Worm (Caenorhabditis elegans): ENCODE results near the gene math-24.

The math-24 gene

ce11 chrII:1886379-1886778 is 13.7 kb upstream of the math-24 start, which contains the start of gene math-7:
Gene math-7 (minus strand): TSS chrII:1886479.
- TF ChIP-seq C34F6.9 (tag; optimal IDR thresholded peaks at IDR 0.05): no peak
- TF ChIP-seq nhr-77 (tag; optimal IDR thresholded peaks at IDR 0.05): no peak
- TF ChIP-seq nhr-129 (tag; optimal IDR thresholded peaks at IDR 0.05): no peak
- TF ChIP-seq ceh-16 (tag; optimal IDR thresholded peaks at IDR 0.05): no peak
- no peak for TF ChIP-seq nhr-237 (tag; optimal IDR thresholded peaks at IDR 0.05)
- TF ChIP-seq F13H6.1 (tag; optimal IDR thresholded peaks at IDR 0.05): no peak
- no peak for TF ChIP-seq lsy-2 (tag; optimal IDR thresholded peaks at IDR 0.05)
- TF ChIP-seq mbf-1 (tag; optimal IDR thresholded peaks at IDR 0.05): no peak
- TF ChIP-seq lin-39 (tag; optimal IDR thresholded peaks at IDR 0.05): no peak
- no peak for TF ChIP-seq ama-1 (optimal IDR thresholded peaks at IDR 0.05)
- no peak for TF ChIP-seq crh-2 (tag; optimal IDR thresholded peaks at IDR 0.05)
- no peak for TF ChIP-seq elt-1 (tag; optimal IDR thresholded peaks at IDR 0.05)
- TF ChIP-seq mab-5 (tag; optimal IDR thresholded peaks at IDR 0.05): no peak
- no peak for TF ChIP-seq dmd-4 (tag; optimal IDR thresholded peaks at IDR 0.05)
- TF ChIP-seq ztf-1 (GFP tag; conservative IDR thresholded peaks at IDR 0.05): no peak
- no peak for TF ChIP-seq aly-2 (tag; optimal IDR thresholded peaks at IDR 0.05)
- no peak for TF ChIP-seq skn-1 (tag; optimal IDR thresholded peaks at IDR 0.05)

DNA sequence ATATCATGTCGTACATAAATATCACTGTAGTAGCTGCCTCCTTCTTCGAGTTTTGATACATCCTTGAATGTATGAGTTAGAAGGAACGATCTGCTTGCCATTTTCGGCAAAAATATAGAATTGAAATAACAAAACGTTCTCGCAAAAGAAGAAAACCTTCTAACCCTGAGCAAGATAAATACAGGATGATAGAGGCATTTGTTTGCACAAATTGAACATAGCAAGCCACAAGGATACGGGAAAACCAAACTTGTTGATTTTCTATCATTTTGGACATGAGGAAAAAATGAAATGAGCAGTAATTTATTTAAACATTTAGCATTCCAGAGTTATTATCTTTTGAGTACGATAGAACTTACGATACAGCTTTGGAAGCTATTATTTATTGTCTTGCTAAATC is 11.0 kb upstream of the math-24 start, which contains the start of gene math-8:
Gene math-8 (minus strand): TSS at position 101 of the 400 bp plus-strand sequence.
- TF ChIP-seq peb-1 (tag; optimal IDR thresholded peaks at IDR 0.05) (no peak), egl-27 (tag; optimal IDR thresholded peaks at IDR 0.05) (no peak), crh-2 (tag; optimal IDR thresholded peaks at IDR 0.05) (no peak), ama-1 (optimal IDR thresholded peaks at IDR 0.05) (no peak), F13H6.1 (tag; optimal IDR thresholded peaks at IDR 0.05) (no peak), nhr-77 (tag; optimal IDR thresholded peaks at IDR 0.05) (no peak), lin-13 (GFP tag; optimal IDR thresholded peaks at IDR 0.05) (no peak)

ce11 chrII:1890682-1891081 is 9.4 kb upstream of the math-24 start, which contains the start of gene math-9:
Gene math-9 (minus strand): TSS chrII:1890782.
- no peak for TF ChIP-seq ceh-16 (tag; optimal IDR thresholded peaks at IDR 0.05)
- TF ChIP-seq sma-3 (GFP tag; optimal IDR thresholded peaks at IDR 0.05): no peak
- TF ChIP-seq fos-1 (tag; optimal IDR thresholded peaks at IDR 0.05): no peak
- TF ChIP-seq sem-4 (tag; optimal IDR thresholded peaks at IDR 0.05): no peak
- no peak for TF ChIP-seq R02D3.7 (tag; optimal IDR thresholded peaks at IDR 0.05)
- TF ChIP-seq unc-55 (GFP tag; optimal IDR thresholded peaks at IDR 0.05): no peak
- TF ChIP-seq snpc-4 (tag; optimal IDR thresholded peaks at IDR 0.05): no peak
- no peak for TF ChIP-seq nhr-77 (tag; optimal IDR thresholded peaks at IDR 0.05)
- TF ChIP-seq nhr-237 (tag; optimal IDR thresholded peaks at IDR 0.05): no peak
- no peak for TF ChIP-seq zag-1 (tag; optimal IDR thresholded peaks at IDR 0.05)
- no peak for TF ChIP-seq nhr-129 (tag; optimal IDR thresholded peaks at IDR 0.05)
- no peak for TF ChIP-seq nhr-12 (tag; optimal IDR thresholded peaks at IDR 0.05)
- no peak for TF ChIP-seq ztf-4 (tag; optimal IDR thresholded peaks at IDR 0.05)
- no peak for TF ChIP-seq lsy-2 (tag; optimal IDR thresholded peaks at IDR 0.05)
- TF ChIP-seq nhr-21 (tag; optimal IDR thresholded peaks at IDR 0.05): no peak
- TF ChIP-seq elt-3 (tag; optimal IDR thresholded peaks at IDR 0.05): no peak
- no peak for TF ChIP-seq lin-13 (GFP tag; optimal IDR thresholded peaks at IDR 0.05)
- TF ChIP-seq mdl-1 (tag; optimal IDR thresholded peaks at IDR 0.05): no peak

DNA sequence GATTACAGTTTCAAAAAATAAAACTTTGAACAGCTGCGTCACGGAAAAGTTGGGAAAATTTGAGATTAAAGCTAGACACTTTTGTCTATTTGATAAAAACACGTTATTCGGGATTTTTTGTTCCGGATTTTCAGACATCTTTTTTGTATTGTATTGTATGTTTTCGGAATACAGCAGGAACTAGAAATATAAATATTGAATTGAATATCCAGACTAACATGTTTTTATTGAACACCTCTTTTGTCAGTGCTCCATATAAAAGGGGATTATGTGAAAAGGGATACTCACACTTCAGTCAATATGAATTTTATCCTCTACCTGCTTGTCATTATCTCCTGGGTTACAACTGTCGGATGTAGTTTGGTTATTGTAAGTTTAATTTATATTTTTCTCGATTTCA is 6.1 kb upstream of the math-24 start, which contains the start of gene C16C4.1:
Gene C16C4.1 (plus strand): TSS at position 301 of the 400 bp plus-strand sequence.
- TF ChIP-seq sem-4 (tag; optimal IDR thresholded peaks at IDR 0.05) (no peak), ztf-1 (GFP tag; conservative IDR thresholded peaks at IDR 0.05) (no peak), nhr-12 (tag; optimal IDR thresholded peaks at IDR 0.05) (no peak), skn-1 (tag; optimal IDR thresholded peaks at IDR 0.05) (no peak), nhr-10 (tag; optimal IDR thresholded peaks at IDR 0.05) (no peak), unc-62 (GFP tag; optimal IDR thresholded peaks at IDR 0.05) (no peak), peb-1 (tag; optimal IDR thresholded peaks at IDR 0.05) (no peak), ZK546.5 (tag; optimal IDR thresholded peaks at IDR 0.05) (no peak), ceh-82 (tag; optimal IDR thresholded peaks at IDR 0.05) (no peak), egl-27 (tag; optimal IDR thresholded peaks at IDR 0.05) (no peak), R02D3.7 (tag; optimal IDR thresholded peaks at IDR 0.05) (no peak), mdl-1 (tag; optimal IDR thresholded peaks at IDR 0.05) (no peak), ztf-11 (tag; optimal IDR thresholded peaks at IDR 0.05) (no peak), ztf-4 (tag; optimal IDR thresholded peaks at IDR 0.05) (no peak), C34F6.9 (tag; optimal IDR thresholded peaks at IDR 0.05) (no peak)

Data from whole organism, L2 larva.